Worm (Caenorhabditis elegans) whole organism, L1 larva: Measurements from ENCODE around the gene AH9.4.

Source experiments
- C04F5.9 ChIP-seq: sonication (generic microtip); optimal IDR thresholded peaks from 2 replicates; lab custom pipeline; 2016; ENCODE audit warnings: missing genetic modification characterization, missing compliant biosample characterization
- C16A3.4 ChIP-seq: fragments of 150-350 bp; optimal IDR thresholded peaks from 2 replicates; lab custom pipeline; 2014; ENCODE audit warnings: missing biosample characterization, missing genetic modification characterization
- Y116A8C.19 ChIP-seq: sonication (generic microtip); optimal IDR thresholded peaks from 2 replicates; lab custom pipeline; 2016; ENCODE audit warnings: missing compliant biosample characterization, missing genetic modification characterization, borderline replicate concordance
- alr-1 ChIP-seq: fragments of 200-800 bp; sonication (Bioruptor generic); optimal IDR thresholded peaks from 2 replicates; lab custom pipeline; 2018; ENCODE audit warnings: borderline replicate concordance, mild to moderate bottlenecking, missing genetic modification characterization, missing compliant biosample characterization
- ama-1 ChIP-seq: fragments of 150-350 bp; optimal IDR thresholded peaks from 2 replicates; lab custom pipeline; 2014
- ceh-63 ChIP-seq: fragments of 200-800 bp; sonication (Bioruptor generic); optimal IDR thresholded peaks from 2 replicates; lab custom pipeline; 2018; ENCODE audit warnings: mild to moderate bottlenecking, missing genetic modification characterization, missing compliant biosample characterization
- ceh-8 ChIP-seq: fragments of 200-800 bp; sonication (Bioruptor generic); optimal IDR thresholded peaks from 2 replicates; lab custom pipeline; 2018; ENCODE audit warnings: mild to moderate bottlenecking, missing genetic modification characterization, moderate library complexity, missing compliant biosample characterization
- dpl-1 ChIP-seq, 3 experiments: fragments of 150-350 bp in 2 of 3; sonication (generic microtip) in 1 of 3; optimal IDR thresholded peaks; 2 replicates each; lab custom pipeline; 2014 to 2017; ENCODE audit warnings: missing biosample characterization in 3 of 3, missing genetic modification characterization in 3 of 3, missing genetic modification reagents in 3 of 3
- dsc-1 ChIP-seq: sonication (generic microtip); optimal IDR thresholded peaks from 2 replicates; lab custom pipeline; 2016; ENCODE audit warnings: mild to moderate bottlenecking, missing genetic modification characterization, missing compliant biosample characterization
- egl-27 ChIP-seq, 2 experiments: fragments of 150-350 bp in 1 of 2; sonication (generic microtip); optimal IDR thresholded peaks; 3 replicates each; lab custom pipeline; 2017 to 2018; ENCODE audit warnings: missing biosample characterization in 2 of 2, missing genetic modification characterization in 2 of 2, missing genetic modification reagents in 2 of 2
- elt-2 ChIP-seq: sonication (generic microtip); optimal IDR thresholded peaks from 2 replicates; lab custom pipeline; 2016; ENCODE audit warnings: missing genetic modification characterization, mild to moderate bottlenecking, inconsistent platforms, missing compliant biosample characterization, missing genetic modification reagents
- ets-5 ChIP-seq: fragments of 200-800 bp; sonication (Bioruptor generic); IDR thresholded peaks from 2 replicates; pipeline ENCODE4 v1.3.6; 2022; ENCODE audit warnings: missing genetic modification characterization, missing compliant biosample characterization
- irx-1 ChIP-seq: sonication (generic microtip); optimal IDR thresholded peaks from 2 replicates; lab custom pipeline; 2016; ENCODE audit warnings: missing genetic modification characterization, missing compliant biosample characterization
- jun-1 ChIP-seq: fragments of 150-350 bp; optimal IDR thresholded peaks from 2 replicates; lab custom pipeline; 2014; ENCODE audit warnings: missing biosample characterization, missing genetic modification reagents, missing genetic modification characterization
- lin-14 ChIP-seq: fragments of 200-800 bp; sonication (Bioruptor generic); optimal IDR thresholded peaks from 2 replicates; lab custom pipeline; 2018; ENCODE audit warnings: mild to moderate bottlenecking, missing genetic modification characterization, moderate library complexity, missing compliant biosample characterization
- lin-15B ChIP-seq: fragments of 150-350 bp; sonication (generic microtip); optimal IDR thresholded peaks from 3 replicates; lab custom pipeline; 2014; ENCODE audit warnings: missing biosample characterization, missing genetic modification characterization
- lin-35 ChIP-seq, 2 experiments: fragments of 150-350 bp; optimal IDR thresholded peaks; 2 replicates each; lab custom pipeline; 2014; ENCODE audit warnings: missing biosample characterization in 2 of 2, missing genetic modification characterization in 2 of 2, missing genetic modification reagents in 2 of 2
- lin-39 ChIP-seq: fragments of 150-350 bp; optimal IDR thresholded peaks from 2 replicates; lab custom pipeline; 2014; ENCODE audit warnings: missing biosample characterization, missing genetic modification reagents, missing genetic modification characterization
- lir-3 ChIP-seq: sonication (generic microtip); optimal IDR thresholded peaks from 2 replicates; lab custom pipeline; 2016; ENCODE audit warnings: mild to moderate bottlenecking, missing genetic modification characterization, moderate library complexity, missing compliant biosample characterization; ENCODE audit not compliant: poor library complexity
- mab-9 ChIP-seq: fragments of 200-800 bp; sonication (Bioruptor generic); IDR thresholded peaks from 2 replicates; pipeline ENCODE4 v1.3.6; 2022; ENCODE audit warnings: missing genetic modification reagents, missing genetic modification characterization, missing compliant biosample characterization
- mdl-1 ChIP-seq, 2 experiments: fragments of 150-350 bp; optimal IDR thresholded peaks; 2 replicates each; lab custom pipeline; 2014 to 2017; ENCODE audit warnings: missing biosample characterization in 2 of 2, missing genetic modification characterization in 2 of 2, inconsistent platforms in 1 of 2
- mef-2 ChIP-seq: fragments of 150-350 bp; optimal IDR thresholded peaks from 2 replicates; lab custom pipeline; 2014; ENCODE audit warnings: missing biosample characterization, missing genetic modification characterization
- nhr-12 ChIP-seq: sonication (generic microtip); optimal IDR thresholded peaks from 2 replicates; lab custom pipeline; 2017; ENCODE audit warnings: missing biosample characterization, missing genetic modification characterization
- nhr-19 ChIP-seq: fragments of 200-800 bp; sonication (Bioruptor generic); conservative IDR thresholded peaks from 2 replicates; pipeline ENCODE4 v1.3.6; 2022; ENCODE audit warnings: missing genetic modification characterization, missing compliant biosample characterization
- nhr-20 ChIP-seq: sonication (generic microtip); optimal IDR thresholded peaks from 2 replicates; lab custom pipeline; 2016; ENCODE audit warnings: mild to moderate bottlenecking, missing genetic modification characterization, missing compliant biosample characterization
- nhr-237 ChIP-seq: fragments of 150-350 bp; optimal IDR thresholded peaks from 2 replicates; lab custom pipeline; 2014; ENCODE audit warnings: missing biosample characterization, missing genetic modification characterization
- nhr-28 ChIP-seq: fragments of 150-350 bp; optimal IDR thresholded peaks from 2 replicates; lab custom pipeline; 2014; ENCODE audit warnings: missing biosample characterization, missing genetic modification characterization
- nhr-71 ChIP-seq: sonication (generic microtip); optimal IDR thresholded peaks from 2 replicates; lab custom pipeline; 2016; ENCODE audit warnings: mild to moderate bottlenecking, missing genetic modification characterization, moderate library complexity, missing compliant biosample characterization
- nhr-76 ChIP-seq: sonication (generic microtip); optimal IDR thresholded peaks from 2 replicates; lab custom pipeline; 2017; ENCODE audit warnings: missing biosample characterization, missing genetic modification characterization
- nhr-84 ChIP-seq: sonication (generic microtip); optimal IDR thresholded peaks from 2 replicates; lab custom pipeline; 2017; ENCODE audit warnings: missing biosample characterization, missing genetic modification characterization
- nhr-85 ChIP-seq: sonication (generic microtip); peaks from one replicate; lab custom pipeline; 2016; ENCODE audit warnings: missing genetic modification characterization, inconsistent platforms, missing compliant biosample characterization
- nhr-90 ChIP-seq: sonication (generic microtip); optimal IDR thresholded peaks from 2 replicates; lab custom pipeline; 2016; ENCODE audit warnings: mild to moderate bottlenecking, missing genetic modification characterization, missing compliant biosample characterization; ENCODE audit not compliant: poor library complexity
- pqm-1 ChIP-seq: sonication (generic microtip); optimal IDR thresholded peaks from 3 replicates; lab custom pipeline; 2017; ENCODE audit warnings: missing biosample characterization, missing genetic modification characterization
- skn-1 ChIP-seq: fragments of 150-350 bp; optimal IDR thresholded peaks from 2 replicates; lab custom pipeline; 2014; ENCODE audit warnings: missing biosample characterization, missing genetic modification characterization
- snu-23 ChIP-seq: sonication (generic microtip); optimal IDR thresholded peaks from 2 replicates; lab custom pipeline; 2016; ENCODE audit warnings: missing genetic modification characterization, missing compliant biosample characterization
- sptf-1 ChIP-seq: fragments of 150-350 bp; optimal IDR thresholded peaks from 2 replicates; lab custom pipeline; 2014; ENCODE audit warnings: missing biosample characterization, missing genetic modification characterization
- sup-37 ChIP-seq: fragments of 200-800 bp; sonication (Bioruptor generic); optimal IDR thresholded peaks from 2 replicates; lab custom pipeline; 2018; ENCODE audit warnings: mild to moderate bottlenecking, missing genetic modification characterization, missing compliant biosample characterization
- swsn-7 ChIP-seq: sonication (generic microtip); optimal IDR thresholded peaks from 2 replicates; lab custom pipeline; 2016; ENCODE audit warnings: missing genetic modification characterization, missing compliant biosample characterization
- tbx-2 ChIP-seq: sonication (generic microtip); optimal IDR thresholded peaks from 2 replicates; lab custom pipeline; 2016; ENCODE audit warnings: missing genetic modification characterization, missing compliant biosample characterization
- unc-130 ChIP-seq: fragments of 150-350 bp; optimal IDR thresholded peaks from 2 replicates; lab custom pipeline; 2017; ENCODE audit warnings: missing biosample characterization, missing genetic modification characterization, inconsistent platforms
- unc-30 ChIP-seq: sonication (generic microtip); optimal IDR thresholded peaks from 2 replicates; lab custom pipeline; 2017; ENCODE audit warnings: missing biosample characterization, missing genetic modification characterization
- unc-62 ChIP-seq: fragments of 150-350 bp; optimal IDR thresholded peaks from 2 replicates; lab custom pipeline; 2014; ENCODE audit warnings: missing biosample characterization, missing genetic modification reagents, missing genetic modification characterization
- unc-98 ChIP-seq: fragments of 200-800 bp; sonication (Bioruptor generic); IDR thresholded peaks from 2 replicates; pipeline ENCODE4 v1.3.6; 2022; ENCODE audit warnings: missing genetic modification characterization, missing compliant biosample characterization
- xbp-1 ChIP-seq: sonication (generic microtip); optimal IDR thresholded peaks from 2 replicates; lab custom pipeline; 2016; ENCODE audit warnings: missing genetic modification characterization, missing compliant biosample characterization
- ztf-11 ChIP-seq, 2 experiments: sonication (generic microtip); optimal IDR thresholded peaks; 2 replicates each; lab custom pipeline; 2016 to 2017; ENCODE audit warnings: missing genetic modification characterization in 2 of 2, missing biosample characterization in 1 of 2, missing compliant biosample characterization in 1 of 2
- ztf-4 ChIP-seq: fragments of 150-350 bp; optimal IDR thresholded peaks from 2 replicates; lab custom pipeline; 2014; ENCODE audit warnings: missing biosample characterization, missing genetic modification characterization

The AH9.4 gene

DNA sequence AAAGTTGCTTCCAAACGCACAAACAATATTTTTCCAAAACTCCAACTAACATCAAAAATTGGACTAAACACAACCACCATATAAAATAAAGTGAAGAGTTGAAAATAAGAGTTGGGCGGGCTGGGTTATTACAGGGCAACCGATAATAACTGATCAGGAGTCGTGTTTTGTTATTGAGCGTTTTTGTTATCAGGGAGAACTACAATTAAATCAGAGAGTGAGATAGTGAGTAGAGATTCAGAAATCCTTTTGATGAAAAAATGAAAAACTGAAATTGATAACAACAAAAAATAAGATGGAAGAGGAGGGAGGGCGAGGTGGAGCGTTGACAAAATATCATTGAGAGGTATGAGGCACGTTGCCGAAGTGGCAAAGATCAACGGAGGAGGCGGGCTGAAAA lies 46.4 kb upstream of the AH9.4 start:
- TF ChIP-seq egl-27 (tag; optimal IDR thresholded peaks at IDR 0.05; lab: Kevin White, UChicago) (no peak), elt-2 (tag; lab: Kevin White, UChicago) (peak; percentile 74), ama-1 (lab: Kevin White, UChicago) (peak; percentile 17), pqm-1 (tag; lab: Kevin White, UChicago) (peak; percentile 34), nhr-71 (no peak), unc-30 (tag; lab: Kevin White, UChicago) (no peak), lin-15B (tag; lab: Kevin White, UChicago) (no peak), ceh-8 (GFP tag; lab: Kevin White, UChicago) (no peak), unc-130 (tag; lab: Kevin White, UChicago) (no peak), C16A3.4 (tag; lab: Kevin White, UChicago) (no peak), lin-35 (GFP tag; optimal IDR thresholded peaks at IDR 0.05; lab: Kevin White, UChicago) (peak in 1 of 2 experiments; percentile 16)

DNA sequence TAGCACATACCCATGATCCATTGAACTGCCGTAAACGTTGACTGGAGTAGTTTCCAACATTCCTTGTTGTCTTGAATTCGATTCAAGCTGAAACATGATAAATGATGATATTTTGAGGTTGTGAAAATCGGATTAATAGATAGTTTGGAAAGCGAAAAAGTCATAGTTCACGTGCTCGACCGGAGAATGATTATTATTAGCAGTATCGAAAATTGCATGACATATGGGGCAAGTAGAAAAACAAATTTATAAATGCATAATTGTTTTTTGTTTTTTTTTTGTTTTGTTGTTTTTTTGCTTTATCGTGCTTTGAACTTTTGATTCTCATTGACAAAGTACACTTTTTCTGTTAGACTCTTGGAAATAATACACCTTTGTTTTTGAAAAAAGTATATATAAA lies 45.1 kb upstream of the AH9.4 start, which contains the start of gene aakg-4:
TSS of gene aakg-4 (minus strand) at position 101 of the 400 bp plus-strand sequence.
- TF ChIP-seq nhr-85 (tag; lab: Kevin White, UChicago) (no peak), mdl-1 (tag; optimal IDR thresholded peaks at IDR 0.05; lab: Kevin White, UChicago) (no peak), Y116A8C.19 (tag; lab: Kevin White, UChicago) (no peak), jun-1 (no peak), ceh-8 (GFP tag; lab: Kevin White, UChicago) (no peak), lin-39 (no peak), mab-9 (no peak), nhr-20 (tag; lab: Kevin White, UChicago) (no peak), nhr-84 (tag; lab: Kevin White, UChicago) (no peak), unc-98 (GFP tag; lab: Robert Waterston, UW) (no peak), ets-5 (GFP tag; lab: Robert Waterston, UW) (no peak), nhr-12 (tag; lab: Kevin White, UChicago) (no peak), pqm-1 (tag; lab: Kevin White, UChicago) (no peak)
- TF ChIP-seq, all 84 proteins: peak for 0

DNA sequence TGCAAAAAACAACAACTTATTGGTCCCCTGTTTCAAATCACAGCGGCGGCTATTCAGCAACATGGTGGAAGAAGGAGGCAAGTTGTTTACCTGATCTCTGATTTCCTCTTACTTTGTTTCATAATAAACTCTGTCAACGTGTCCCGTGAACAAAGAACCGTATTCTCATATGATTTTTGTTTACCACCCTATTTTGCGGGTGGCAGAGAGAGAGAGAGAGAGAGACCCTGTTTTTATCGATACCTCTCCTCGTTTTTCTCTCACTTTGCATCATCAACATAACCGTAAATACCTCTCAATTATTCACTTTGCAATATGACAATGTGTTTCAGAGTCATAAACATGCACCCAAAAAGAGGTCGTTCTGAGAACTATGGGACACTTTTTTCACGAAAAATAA lies 43.3 kb upstream of the AH9.4 start:
- TF ChIP-seq pqm-1 (tag; lab: Kevin White, UChicago), result no peak
- TF ChIP-seq snu-23, result peak; percentile 63
- TF ChIP-seq irx-1 (tag; lab: Kevin White, UChicago), result no peak
- peak in 1 of 2 experiments; percentile 70 for TF ChIP-seq lin-35 (GFP tag; optimal IDR thresholded peaks at IDR 0.05; lab: Kevin White, UChicago)
- no peak for TF ChIP-seq ceh-63 (GFP tag; lab: Kevin White, UChicago)
- TF ChIP-seq nhr-85 (tag; lab: Kevin White, UChicago), result peak; percentile 89
- peak in 1 of 2 experiments; percentile 34 for TF ChIP-seq mdl-1 (tag; optimal IDR thresholded peaks at IDR 0.05; lab: Kevin White, UChicago)
- TF ChIP-seq tbx-2 (tag; lab: Kevin White, UChicago), result peak; percentile 5
- TF ChIP-seq unc-98 (GFP tag; lab: Robert Waterston, UW), result no peak
- peak; percentile 57 for TF ChIP-seq nhr-71
- no peak for TF ChIP-seq nhr-12 (tag; lab: Kevin White, UChicago)
- TF ChIP-seq nhr-237 (tag; lab: Kevin White, UChicago), result no peak
- no peak for TF ChIP-seq nhr-28 (tag; lab: Kevin White, UChicago)
- no peak for TF ChIP-seq ets-5 (GFP tag; lab: Robert Waterston, UW)
- peak; percentile 52 for TF ChIP-seq nhr-20 (tag; lab: Kevin White, UChicago)
- no peak for TF ChIP-seq C04F5.9 (tag; lab: Kevin White, UChicago)
- TF ChIP-seq sptf-1, result no peak
- no peak for TF ChIP-seq ztf-11 (tag; optimal IDR thresholded peaks at IDR 0.05; lab: Kevin White, UChicago)
- no peak for TF ChIP-seq dsc-1 (tag; lab: Kevin White, UChicago)
- no peak for TF ChIP-seq nhr-76 (tag; lab: Kevin White, UChicago)
- TF ChIP-seq skn-1 (tag; lab: Kevin White, UChicago), result no peak
- no peak for TF ChIP-seq dpl-1 (GFP tag; optimal IDR thresholded peaks at IDR 0.05; lab: Kevin White, UChicago)
- no peak for TF ChIP-seq ztf-4
- peak; percentile 2 for TF ChIP-seq C16A3.4 (tag; lab: Kevin White, UChicago)
- no peak for TF ChIP-seq mef-2 (tag; lab: Kevin White, UChicago)
- TF ChIP-seq elt-2 (tag; lab: Kevin White, UChicago), result no peak
- TF ChIP-seq ceh-8 (GFP tag; lab: Kevin White, UChicago), result no peak
- no peak for TF ChIP-seq egl-27 (tag; optimal IDR thresholded peaks at IDR 0.05; lab: Kevin White, UChicago)
- no peak for TF ChIP-seq xbp-1 (tag; lab: Kevin White, UChicago)
- TF ChIP-seq unc-62 (GFP tag; lab: Kevin White, UChicago), result no peak
- TF ChIP-seq unc-130 (tag; lab: Kevin White, UChicago), result no peak
- no peak for TF ChIP-seq swsn-7 (tag; lab: Kevin White, UChicago)
- peak; percentile 51 for TF ChIP-seq lin-14 (GFP tag; lab: Kevin White, UChicago)
- TF ChIP-seq lir-3 (tag; lab: Kevin White, UChicago), result peak; percentile 12
- no peak for TF ChIP-seq alr-1
- TF ChIP-seq nhr-19 (GFP tag; lab: Robert Waterston, UW), result 0 out of 2 replicates have a peak, but pooled peaks have one; percentile 13
- TF ChIP-seq nhr-90 (tag; lab: Kevin White, UChicago), result peak; percentile 57
- no peak for TF ChIP-seq lin-15B (tag; lab: Kevin White, UChicago)
- no peak for TF ChIP-seq sup-37 (GFP tag; lab: Kevin White, UChicago)
